Worm (Caenorhabditis elegans): ENCODE measurements around the gene C06E8.5.

DNA sequence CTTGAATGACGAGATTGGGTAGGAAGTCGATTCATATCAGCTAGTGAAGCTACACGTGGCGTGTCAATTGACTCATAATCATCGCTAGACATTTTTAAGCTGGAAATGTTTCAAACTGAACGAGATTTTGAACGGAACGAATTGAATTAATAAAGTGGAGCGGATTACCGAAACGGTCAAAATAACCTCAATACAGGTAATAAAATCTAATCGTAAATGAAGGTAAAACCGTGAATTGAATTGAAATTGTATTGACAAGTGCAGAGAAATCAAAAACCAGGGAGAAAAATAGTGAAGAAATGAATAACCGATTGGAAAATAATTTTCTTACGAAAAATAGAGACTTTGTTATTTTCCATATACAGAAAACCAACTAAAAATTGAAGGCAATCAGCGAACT is 23.9 kb upstream of the C06E8.5 start, which contains the start of gene cyk-1:
- TF ChIP-seq unc-62 (GFP tag; optimal IDR thresholded peaks at IDR 0.05), result no peak
- no peak for TF ChIP-seq ces-1 (GFP tag; optimal IDR thresholded peaks at IDR 0.05)
- no peak for TF ChIP-seq ceh-39 (tag; optimal IDR thresholded peaks at IDR 0.05)
- no peak for TF ChIP-seq elt-3 (tag; optimal IDR thresholded peaks at IDR 0.05)
- TF ChIP-seq nhr-28 (tag; optimal IDR thresholded peaks at IDR 0.05), result no peak
- TF ChIP-seq ztf-11 (tag; optimal IDR thresholded peaks at IDR 0.05), result no peak
- TF ChIP-seq cnd-1 (tag; optimal IDR thresholded peaks at IDR 0.05), result no peak
- no peak for TF ChIP-seq nhr-76 (tag; optimal IDR thresholded peaks at IDR 0.05)
- no peak for TF ChIP-seq snpc-4 (tag; optimal IDR thresholded peaks at IDR 0.05)
- no peak for TF ChIP-seq lin-13 (tag; optimal IDR thresholded peaks at IDR 0.05)
